Worm (Caenorhabditis elegans) whole organism, late embryonic: ENCODE data around the gene Y32G9B.1.
A peak's percentile ranks its signal among the peaks of the same experiment; 100 is the strongest.

Source experiments
- C38D4.7 ChIP-seq: fragments of 200-800 bp; sonication (Bioruptor generic); optimal IDR thresholded peaks from 2 replicates; lab custom pipeline; 2018; ENCODE audit warnings: mild to moderate bottlenecking, missing genetic modification characterization, moderate library complexity, missing compliant biosample characterization
- F13H6.1 ChIP-seq: sonication (generic microtip); optimal IDR thresholded peaks from 2 replicates; lab custom pipeline; 2016; ENCODE audit warnings: missing genetic modification characterization, missing compliant biosample characterization
- K09A11.1 ChIP-seq: sonication (generic microtip); optimal IDR thresholded peaks from 2 replicates; lab custom pipeline; 2017; ENCODE audit warnings: antibody characterized with exemption, mild to moderate bottlenecking, missing genetic modification characterization, missing compliant biosample characterization; ENCODE audit not compliant: insufficient read depth
- T23F11.4 ChIP-seq: fragments of 200-800 bp; sonication (Bioruptor generic); optimal IDR thresholded peaks from 2 replicates; lab custom pipeline; 2018; ENCODE audit warnings: mild to moderate bottlenecking, missing genetic modification characterization, missing compliant biosample characterization
- ahr-1 ChIP-seq: sonication (generic microtip); optimal IDR thresholded peaks from 2 replicates; lab custom pipeline; 2016; ENCODE audit warnings: missing genetic modification characterization, missing compliant biosample characterization
- ama-1 ChIP-seq: fragments of 150-350 bp; optimal IDR thresholded peaks from 2 replicates; lab custom pipeline; 2014
- ceh-14 ChIP-seq: sonication (generic microtip); optimal IDR thresholded peaks from 2 replicates; lab custom pipeline; 2016; ENCODE audit warnings: missing genotype, missing genetic modification characterization, missing compliant biosample characterization
- ceh-19 ChIP-seq: fragments of 200-800 bp; sonication (Bioruptor generic); optimal IDR thresholded peaks from 2 replicates; lab custom pipeline; 2018; ENCODE audit warnings: mild to moderate bottlenecking, missing genetic modification characterization, missing compliant biosample characterization
- ceh-22 ChIP-seq: sonication (generic microtip); optimal IDR thresholded peaks from 2 replicates; lab custom pipeline; 2017; ENCODE audit warnings: missing biosample characterization, missing genetic modification characterization
- ceh-24 ChIP-seq: sonication (generic microtip); optimal IDR thresholded peaks from 2 replicates; lab custom pipeline; 2016; ENCODE audit warnings: mild to moderate bottlenecking, missing genetic modification characterization, missing compliant biosample characterization
- ceh-30 ChIP-seq: fragments of 150-350 bp; optimal IDR thresholded peaks from 2 replicates; lab custom pipeline; 2014; ENCODE audit warnings: missing biosample characterization, missing genetic modification characterization
- ceh-31 ChIP-seq: sonication (generic microtip); optimal IDR thresholded peaks from 2 replicates; lab custom pipeline; 2016; ENCODE audit warnings: missing genetic modification characterization, missing compliant biosample characterization
- ceh-34 ChIP-seq: sonication (generic microtip); optimal IDR thresholded peaks from 2 replicates; lab custom pipeline; 2016; ENCODE audit warnings: mild to moderate bottlenecking, missing genetic modification characterization, missing compliant biosample characterization
- ceh-48 ChIP-seq: sonication (generic microtip); optimal IDR thresholded peaks from 2 replicates; lab custom pipeline; 2016; ENCODE audit warnings: missing genetic modification characterization, inconsistent platforms, missing compliant biosample characterization
- ceh-6 ChIP-seq: fragments of 200-800 bp; sonication (Bioruptor generic); optimal IDR thresholded peaks from 2 replicates; lab custom pipeline; 2018; ENCODE audit warnings: mild to moderate bottlenecking, missing genetic modification characterization, missing compliant biosample characterization
- dmd-4 ChIP-seq: sonication (generic microtip); optimal IDR thresholded peaks from 2 replicates; lab custom pipeline; 2016; ENCODE audit warnings: borderline replicate concordance, missing genetic modification characterization, missing compliant biosample characterization
- dve-1 ChIP-seq: sonication (generic microtip); optimal IDR thresholded peaks from 2 replicates; lab custom pipeline; 2017; ENCODE audit warnings: antibody characterized with exemption, mild to moderate bottlenecking, missing genetic modification characterization, missing compliant biosample characterization
- elt-4 ChIP-seq: sonication (generic microtip); optimal IDR thresholded peaks from 2 replicates; lab custom pipeline; 2016; ENCODE audit warnings: missing genetic modification characterization, missing compliant biosample characterization
- ets-4 ChIP-seq: sonication (generic microtip); optimal IDR thresholded peaks from 2 replicates; lab custom pipeline; 2016; ENCODE audit warnings: missing genetic modification characterization, missing compliant biosample characterization
- eyg-1 ChIP-seq: sonication (generic microtip); optimal IDR thresholded peaks from 2 replicates; lab custom pipeline; 2016; ENCODE audit warnings: missing genotype, missing genetic modification characterization, missing compliant biosample characterization
- fkh-6 ChIP-seq: sonication (generic microtip); optimal IDR thresholded peaks from 2 replicates; lab custom pipeline; 2016; ENCODE audit warnings: missing genetic modification characterization, missing compliant biosample characterization
- gmeb-2 ChIP-seq: sonication (generic microtip); optimal IDR thresholded peaks from 2 replicates; lab custom pipeline; 2016; ENCODE audit warnings: missing genetic modification characterization, inconsistent platforms, missing compliant biosample characterization
- hlh-15 ChIP-seq: sonication (generic microtip); optimal IDR thresholded peaks from 2 replicates; lab custom pipeline; 2016; ENCODE audit warnings: missing genetic modification characterization, missing compliant biosample characterization
- hlh-30 ChIP-seq: sonication (generic microtip); optimal IDR thresholded peaks from 2 replicates; lab custom pipeline; 2017; ENCODE audit warnings: antibody characterized with exemption, missing genetic modification characterization, missing compliant biosample characterization; ENCODE audit not compliant: insufficient read depth
- lim-6 ChIP-seq: sonication (generic microtip); optimal IDR thresholded peaks from 2 replicates; lab custom pipeline; 2016; ENCODE audit warnings: missing genetic modification characterization, missing compliant biosample characterization
- lin-11 ChIP-seq: fragments of 200-800 bp; sonication (Bioruptor generic); optimal IDR thresholded peaks from 2 replicates; lab custom pipeline; 2018; ENCODE audit warnings: mild to moderate bottlenecking, missing genetic modification characterization, missing compliant biosample characterization
- madf-2 ChIP-seq: sonication (generic microtip); optimal IDR thresholded peaks from 2 replicates; lab custom pipeline; 2017; ENCODE audit warnings: missing genetic modification characterization, missing compliant biosample characterization
- nfya-1 ChIP-seq: sonication (generic microtip); optimal IDR thresholded peaks from 2 replicates; lab custom pipeline; 2017; ENCODE audit warnings: missing genetic modification characterization, mild to moderate bottlenecking, missing compliant biosample characterization, antibody characterized with exemption, moderate library complexity
- nhr-11 ChIP-seq: fragments of 150-350 bp; optimal IDR thresholded peaks from 2 replicates; lab custom pipeline; 2014; ENCODE audit warnings: missing biosample characterization, missing genetic modification characterization
- nhr-232 ChIP-seq: sonication (generic microtip); optimal IDR thresholded peaks from 2 replicates; lab custom pipeline; 2016; ENCODE audit warnings: missing genetic modification characterization, missing compliant biosample characterization
- odd-2 ChIP-seq: sonication (generic microtip); optimal IDR thresholded peaks from 2 replicates; lab custom pipeline; 2017; ENCODE audit warnings: antibody characterized with exemption, mild to moderate bottlenecking, missing genetic modification characterization, missing compliant biosample characterization
- pag-3 ChIP-seq: sonication (generic microtip); optimal IDR thresholded peaks from 2 replicates; lab custom pipeline; 2016; ENCODE audit warnings: missing compliant biosample characterization, missing genetic modification characterization, borderline replicate concordance
- pat-9 ChIP-seq: fragments of 200-800 bp; sonication (Bioruptor generic); optimal IDR thresholded peaks from 2 replicates; lab custom pipeline; 2018; ENCODE audit warnings: mild to moderate bottlenecking, missing genetic modification characterization, moderate library complexity, missing compliant biosample characterization
- pax-1 ChIP-seq: fragments of 150-350 bp; optimal IDR thresholded peaks from 2 replicates; lab custom pipeline; 2014; ENCODE audit warnings: missing biosample characterization, missing genetic modification characterization
- pha-2 ChIP-seq: sonication (generic microtip); optimal IDR thresholded peaks from 2 replicates; lab custom pipeline; 2017; ENCODE audit warnings: mild to moderate bottlenecking, missing genetic modification characterization, missing compliant biosample characterization
- pha-4 ChIP-seq: fragments of 150-350 bp; optimal IDR thresholded peaks from 2 replicates; lab custom pipeline; 2018; ENCODE audit warnings: missing biosample characterization, missing genetic modification reagents, missing genetic modification characterization
- ref-2 ChIP-seq: sonication (generic microtip); optimal IDR thresholded peaks from 2 replicates; lab custom pipeline; 2016; ENCODE audit warnings: missing genetic modification characterization, missing compliant biosample characterization
- rnt-1 ChIP-seq: sonication (generic microtip); optimal IDR thresholded peaks from 2 replicates; lab custom pipeline; 2016; ENCODE audit warnings: missing genetic modification characterization, missing compliant biosample characterization
- sox-2 ChIP-seq: fragments of 200-800 bp; sonication (Bioruptor generic); IDR thresholded peaks from 2 replicates; pipeline ENCODE4 v1.3.6; 2022; ENCODE audit warnings: missing genetic modification reagents, missing genetic modification characterization, missing compliant biosample characterization
- sox-4 ChIP-seq: sonication (generic microtip); optimal IDR thresholded peaks from 2 replicates; lab custom pipeline; 2017; ENCODE audit warnings: mild to moderate bottlenecking, missing genetic modification characterization, inconsistent platforms, missing compliant biosample characterization
- syd-9 ChIP-seq: sonication (generic microtip); optimal IDR thresholded peaks from 2 replicates; lab custom pipeline; 2016; ENCODE audit warnings: mild to moderate bottlenecking, missing genetic modification characterization, moderate library complexity, missing compliant biosample characterization
- tbx-2 ChIP-seq: sonication (generic microtip); optimal IDR thresholded peaks from 2 replicates; lab custom pipeline; 2016; ENCODE audit warnings: missing genetic modification characterization, missing compliant biosample characterization
- unc-3 ChIP-seq, 2 experiments: fragments of 200-800 bp in 1 of 2; sonication (Bioruptor generic) in 1 of 2; sonication (generic microtip) in 1 of 2; conservative IDR thresholded peaks in 1 of 2; optimal IDR thresholded peaks in 1 of 2; 2 replicates each; pipeline versions ENCODE4 v1.3.6 to Lab custom; 2016 to 2022; ENCODE audit warnings: missing compliant biosample characterization in 2 of 2, missing genetic modification characterization in 2 of 2, missing genetic modification reagents in 1 of 2
- unc-55 ChIP-seq: sonication (generic microtip); optimal IDR thresholded peaks from 2 replicates; lab custom pipeline; 2017; ENCODE audit warnings: missing biosample characterization, missing genetic modification reagents, missing genetic modification characterization
- zip-5 ChIP-seq: sonication (generic microtip); optimal IDR thresholded peaks from 2 replicates; lab custom pipeline; 2016; ENCODE audit warnings: missing genetic modification characterization, missing compliant biosample characterization
- ztf-16 ChIP-seq: sonication (generic microtip); optimal IDR thresholded peaks from 2 replicates; lab custom pipeline; 2017; ENCODE audit warnings: missing genetic modification characterization, missing compliant biosample characterization

Gene Y32G9B.1

DNA sequence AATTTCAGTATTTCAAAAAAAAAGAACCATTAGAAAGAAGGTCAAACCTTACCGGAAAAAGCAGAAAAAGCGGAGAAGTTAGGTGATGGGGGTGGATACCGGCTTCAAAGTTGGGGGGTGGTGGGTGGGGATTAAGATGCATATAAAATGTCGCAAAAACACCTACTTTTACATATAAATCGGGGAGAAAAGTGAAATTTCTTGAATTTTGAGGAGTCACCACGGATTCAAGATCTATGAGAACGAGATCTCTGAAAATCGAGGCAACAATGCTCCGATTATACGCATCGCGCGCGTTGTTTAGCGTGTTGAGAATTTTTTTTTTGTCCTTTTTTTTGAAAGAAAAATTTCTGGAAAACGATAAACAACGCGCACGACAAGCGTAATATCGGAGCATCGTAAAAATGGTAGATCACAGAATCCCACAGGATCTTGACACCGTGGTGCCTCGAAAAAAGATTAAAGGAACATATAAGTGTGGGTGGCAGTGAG is 45.7 kb upstream of the Y32G9B.1 start (continued):
- TF ChIP-seq dve-1 (tag; lab: Kevin White, UChicago) = no peak
- no peak for TF ChIP-seq lin-11 (tag; lab: Kevin White, UChicago)
- no peak for TF ChIP-seq hlh-15 (tag; lab: Kevin White, UChicago)
- no peak for TF ChIP-seq ceh-14 (tag; lab: Kevin White, UChicago)
- no peak for TF ChIP-seq ceh-24 (tag; lab: Kevin White, UChicago)
- no peak for TF ChIP-seq nfya-1
- TF ChIP-seq eyg-1 = no peak
- TF ChIP-seq ets-4 (tag; lab: Kevin White, UChicago) = peak; percentile 31
- TF ChIP-seq K09A11.1 (tag; lab: Kevin White, UChicago) = no peak
- TF ChIP-seq pha-2 = peak; percentile 24
- no peak for TF ChIP-seq unc-3 (GFP tag; conservative IDR thresholded peaks at IDR 0.05; lab: Robert Waterston, UW)
- no peak for TF ChIP-seq unc-3 (tag; optimal IDR thresholded peaks at IDR 0.05; lab: Kevin White, UChicago)
- TF ChIP-seq ztf-16 = peak; percentile 26
- peak; percentile 15 for TF ChIP-seq sox-4
- TF ChIP-seq elt-4 (tag; lab: Kevin White, UChicago) = no peak
- TF ChIP-seq C38D4.7 = peak; percentile 48
- peak; percentile 64 for TF ChIP-seq ceh-31 (tag; lab: Kevin White, UChicago)
- no peak for TF ChIP-seq gmeb-2 (tag; lab: Kevin White, UChicago)
- no peak for TF ChIP-seq ceh-30 (tag; lab: Kevin White, UChicago)
- TF ChIP-seq rnt-1 (tag; lab: Kevin White, UChicago) = no peak
- TF ChIP-seq hlh-30 = no peak
- TF ChIP-seq zip-5 = peak; percentile 51
- TF ChIP-seq tbx-2 (tag; lab: Kevin White, UChicago) = peak; percentile 57
- TF ChIP-seq T23F11.4 (GFP tag; lab: Kevin White, UChicago) = no peak
- no peak for TF ChIP-seq ceh-48
- no peak for TF ChIP-seq fkh-6 (tag; lab: Kevin White, UChicago)

DNA sequence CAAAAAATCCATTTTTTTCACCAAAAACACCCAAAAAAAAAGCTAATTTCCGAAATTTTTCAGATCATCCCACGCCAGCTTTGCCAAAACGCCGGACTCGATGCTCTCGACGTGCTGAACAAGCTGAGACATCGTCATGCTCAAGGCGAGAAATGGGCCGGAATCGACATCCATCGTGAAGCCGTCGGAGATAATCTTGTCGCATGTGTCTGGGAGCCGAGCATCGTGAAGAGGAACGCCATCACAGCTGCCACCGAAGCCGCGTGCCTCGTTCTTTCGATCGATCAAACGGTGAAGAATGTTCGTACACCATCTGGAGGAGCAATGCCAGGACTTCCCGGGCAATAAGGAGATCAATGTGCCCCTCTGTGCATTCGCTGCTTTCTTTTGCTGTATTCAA is 45.0 kb upstream of the Y32G9B.1 start:
- TF ChIP-seq K09A11.1 (tag; lab: Kevin White, UChicago) (no peak), dve-1 (tag; lab: Kevin White, UChicago) (no peak), odd-2 (tag; lab: Kevin White, UChicago) (no peak), ama-1 (lab: Kevin White, UChicago) (no peak), ref-2 (tag; lab: Kevin White, UChicago) (no peak), nfya-1 (no peak), ceh-6 (no peak), dmd-4 (tag; lab: Kevin White, UChicago) (no peak), hlh-30 (no peak), pat-9 (tag; lab: Kevin White, UChicago) (no peak), T23F11.4 (GFP tag; lab: Kevin White, UChicago) (no peak), syd-9 (no peak), ahr-1 (tag; lab: Kevin White, UChicago) (no peak), lin-11 (tag; lab: Kevin White, UChicago) (no peak), unc-55 (GFP tag; lab: Kevin White, UChicago) (no peak), nhr-11 (tag; lab: Kevin White, UChicago) (no peak), pha-2 (no peak), gmeb-2 (tag; lab: Kevin White, UChicago) (no peak), fkh-6 (tag; lab: Kevin White, UChicago) (no peak)

DNA sequence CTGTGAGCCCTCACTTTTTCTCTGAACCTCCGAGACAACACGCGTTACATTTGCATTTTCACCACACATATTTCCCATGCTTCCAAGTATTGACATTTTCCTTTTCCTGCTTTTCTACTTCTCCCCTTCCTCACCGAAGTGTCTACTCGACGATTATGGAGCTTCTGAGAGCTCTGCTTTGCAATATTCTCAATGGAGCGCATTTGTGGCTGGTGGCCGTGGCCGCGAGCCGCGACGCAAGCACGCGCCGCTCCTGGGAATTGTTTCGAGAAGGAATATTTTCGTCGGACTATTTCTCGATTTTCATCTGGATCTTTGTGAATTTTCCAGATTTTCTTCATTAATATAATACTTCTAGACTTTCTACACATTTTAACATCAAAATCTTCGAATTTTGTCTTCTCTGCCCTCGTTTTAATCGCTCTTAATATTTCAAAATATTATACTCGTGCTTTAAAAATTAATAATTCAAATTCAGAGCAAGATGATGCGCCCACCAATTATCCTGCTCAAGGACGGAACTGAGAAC is 42.0 kb upstream of the Y32G9B.1 start, which contains the start of the genes T10B5.4 and cct-7:
Gene T10B5.4 (minus strand): TSS at position 40 of the 529 bp plus-strand sequence.
Gene cct-7 (plus strand): TSS at position 479 of the 529 bp plus-strand sequence.
- TF ChIP-seq T23F11.4 (GFP tag; lab: Kevin White, UChicago) = no peak
- peak; percentile 48 for TF ChIP-seq F13H6.1 (tag; lab: Kevin White, UChicago)
- peak; percentile 26 for TF ChIP-seq pat-9 (tag; lab: Kevin White, UChicago)
- peak; percentile 58 for TF ChIP-seq dve-1 (tag; lab: Kevin White, UChicago)
- TF ChIP-seq K09A11.1 (tag; lab: Kevin White, UChicago) = no peak
- TF ChIP-seq pag-3 (tag; lab: Kevin White, UChicago) = peak; percentile 16
- TF ChIP-seq ceh-31 (tag; lab: Kevin White, UChicago) = peak; percentile 98
- TF ChIP-seq madf-2 (tag; lab: Kevin White, UChicago) = peak; percentile 71
- no peak for TF ChIP-seq nhr-232 (tag; lab: Kevin White, UChicago)
- TF ChIP-seq dmd-4 (tag; lab: Kevin White, UChicago) = no peak
- TF ChIP-seq ceh-22 = peak; percentile 17
- TF ChIP-seq ceh-19 (GFP tag; lab: Kevin White, UChicago) = peak; percentile 64
- peak; percentile 85 for TF ChIP-seq ceh-34 (tag; lab: Kevin White, UChicago)
- peak; percentile 96 for TF ChIP-seq tbx-2 (tag; lab: Kevin White, UChicago)
- TF ChIP-seq fkh-6 (tag; lab: Kevin White, UChicago) = no peak
- peak; percentile 24 for TF ChIP-seq ceh-6
- no peak for TF ChIP-seq sox-2 (GFP tag; lab: Robert Waterston, UW)
- TF ChIP-seq lim-6 (tag; lab: Kevin White, UChicago) = peak; percentile 80
- TF ChIP-seq pax-1 (tag; lab: Kevin White, UChicago) = peak; percentile 57
- no peak for TF ChIP-seq pha-4 (tag; lab: Kevin White, UChicago)
- peak; percentile 92 for TF ChIP-seq nfya-1
- TF ChIP-seq ceh-30 (tag; lab: Kevin White, UChicago) = peak; percentile 10
